Fruit fly (Drosophila melanogaster) whole organism, embryonic: ENCODE results near the gene CG10510.

Experiments
- Awh ChIP-seq: fragments of 200-800 bp; sonication (Bioruptor generic); IDR thresholded peaks from 2 replicates; pipeline ENCODE4, ENCODE4 v1.3.6; 2022; ENCODE audit warnings: missing biosample characterization, missing genetic modification characterization
- BtbVII ChIP-seq: fragments of 200-800 bp; sonication (Bioruptor generic); optimal IDR thresholded peaks from 3 replicates; lab custom pipeline; 2017; ENCODE audit warnings: missing biosample characterization, mild to moderate bottlenecking, missing genetic modification characterization
- CG1024 ChIP-seq: fragments of 200-800 bp; sonication (Bioruptor generic); IDR thresholded peaks from 2 replicates; pipeline ENCODE4 v1.3.6; 2022; ENCODE audit warnings: missing biosample characterization, missing genetic modification characterization
- CG11247 ChIP-seq: fragments of 200-800 bp; sonication (Bioruptor generic); IDR thresholded peaks from 2 replicates; pipeline ENCODE4 v1.3.6; 2022; ENCODE audit warnings: missing biosample characterization, missing genetic modification characterization
- CG12236 ChIP-seq: fragments of 200-800 bp; sonication (Bioruptor generic); optimal IDR thresholded peaks from 2 replicates; lab custom pipeline; 2016; ENCODE audit warnings: missing biosample characterization, missing genetic modification characterization
- CG13296 ChIP-seq: fragments of 200-800 bp; sonication (Bioruptor generic); optimal IDR thresholded peaks from 3 replicates; lab custom pipeline; 2018; ENCODE audit warnings: missing biosample characterization, mild to moderate bottlenecking, missing genetic modification characterization
- CG14441 ChIP-seq: fragments of 200-800 bp; sonication (Bioruptor generic); IDR thresholded peaks from 2 replicates; pipeline ENCODE4 v1.3.6; 2022; ENCODE audit warnings: missing biosample characterization, missing genetic modification characterization
- CG15601 ChIP-seq: fragments of 200-800 bp; sonication (Bioruptor generic); optimal IDR thresholded peaks from 3 replicates; lab custom pipeline; 2019; ENCODE audit warnings: missing biosample characterization, mild to moderate bottlenecking, missing genetic modification characterization, moderate library complexity
- CG1603 ChIP-seq: fragments of 200-800 bp; sonication (Bioruptor generic); optimal IDR thresholded peaks from 2 replicates; lab custom pipeline; 2019; ENCODE audit warnings: missing biosample characterization, mild to moderate bottlenecking, missing genetic modification characterization, moderate library complexity
- CG18619 ChIP-seq: fragments of 200-800 bp; sonication (Bioruptor generic); optimal IDR thresholded peaks from 3 replicates; lab custom pipeline; 2017; ENCODE audit warnings: missing biosample characterization, mild to moderate bottlenecking, missing genetic modification characterization
- CG2875 ChIP-seq: fragments of 200-800 bp; sonication (Bioruptor generic); optimal IDR thresholded peaks from 2 replicates; lab custom pipeline; 2017; ENCODE audit warnings: missing biosample characterization, mild to moderate bottlenecking, missing genetic modification characterization, missing genetic modification reagents
- CG3065 ChIP-seq: fragments of 200-800 bp; sonication (Bioruptor generic); optimal IDR thresholded peaks from 2 replicates; lab custom pipeline; 2016; ENCODE audit warnings: missing biosample characterization, missing genetic modification characterization
- CG32772 ChIP-seq: fragments of 200-800 bp; sonication (Bioruptor generic); IDR thresholded peaks from 2 replicates; pipeline ENCODE4 v1.3.6; 2022; ENCODE audit warnings: missing biosample characterization, missing genetic modification characterization
- CG3726 ChIP-seq: fragments of 200-800 bp; sonication (Bioruptor generic); IDR thresholded peaks from 3 replicates; pipeline ENCODE4, ENCODE4 v1.3.6; 2022; ENCODE audit warnings: missing biosample characterization, missing genetic modification characterization
- CG4617 ChIP-seq: fragments of 200-800 bp; sonication (Bioruptor generic); optimal IDR thresholded peaks from 3 replicates; lab custom pipeline; 2016; ENCODE audit warnings: missing biosample characterization, missing genetic modification characterization, borderline replicate concordance
- CG6854 ChIP-seq: fragments of 200-800 bp; sonication (Bioruptor generic); optimal IDR thresholded peaks from 3 replicates; lab custom pipeline; 2017; ENCODE audit warnings: missing biosample characterization, mild to moderate bottlenecking, missing genetic modification characterization
- CG8359 ChIP-seq: fragments of 200-800 bp; sonication (Bioruptor generic); optimal IDR thresholded peaks from 2 replicates; lab custom pipeline; 2017; ENCODE audit warnings: missing biosample characterization, mild to moderate bottlenecking, missing genetic modification characterization, borderline replicate concordance
- CG9797 ChIP-seq: fragments of 200-800 bp; sonication (Bioruptor generic); optimal IDR thresholded peaks from 3 replicates; lab custom pipeline; 2018; ENCODE audit warnings: missing biosample characterization, mild to moderate bottlenecking, missing genetic modification characterization
- Camta ChIP-seq: fragments of 200-800 bp; sonication (Bioruptor generic); optimal IDR thresholded peaks from 2 replicates; lab custom pipeline; 2016; ENCODE audit warnings: missing biosample characterization, missing genetic modification characterization
- D19B ChIP-seq: fragments of 200-800 bp; sonication (Bioruptor generic); optimal IDR thresholded peaks from 2 replicates; lab custom pipeline; 2017; ENCODE audit warnings: missing biosample characterization, mild to moderate bottlenecking, missing genetic modification characterization
- Dfd ChIP-seq, 2 experiments: fragments of >200 bp; optimal IDR thresholded peaks; 2 replicates each; lab custom pipeline; 2017; ENCODE audit warnings: missing biosample characterization in 2 of 2, missing genetic modification characterization in 2 of 2
- Doc2 ChIP-seq: fragments of 200-800 bp; sonication (Bioruptor generic); IDR thresholded peaks from 2 replicates; pipeline ENCODE4 v1.3.6; 2022; ENCODE audit warnings: missing biosample characterization, missing genetic modification characterization
- Doc3 ChIP-seq: fragments of 200-800 bp; sonication (Bioruptor generic); IDR thresholded peaks from 3 replicates; pipeline ENCODE4 v1.3.6; 2022; ENCODE audit warnings: missing biosample characterization, missing genetic modification characterization; ENCODE audit not compliant: partially characterized antibody
- Dp ChIP-seq: fragments of 200-800 bp; sonication (Bioruptor generic); optimal IDR thresholded peaks from 2 replicates; lab custom pipeline; 2018; ENCODE audit warnings: missing biosample characterization, mild to moderate bottlenecking, missing genetic modification characterization, moderate library complexity
- Elba2 ChIP-seq: fragments of 200-800 bp; sonication (Bioruptor generic); optimal IDR thresholded peaks from 3 replicates; lab custom pipeline; 2016; ENCODE audit warnings: missing biosample characterization, missing genetic modification characterization
- HLH54F ChIP-seq: fragments of 200-800 bp; sonication (Bioruptor generic); optimal IDR thresholded peaks from 3 replicates; lab custom pipeline; 2016; ENCODE audit warnings: missing biosample characterization, missing genetic modification characterization
- Hand ChIP-seq: fragments of 200-800 bp; sonication (Bioruptor generic); optimal IDR thresholded peaks from 2 replicates; lab custom pipeline; 2017; ENCODE audit warnings: mild to moderate bottlenecking, missing biosample characterization, missing genetic modification reagents, missing genetic modification characterization
- NFAT ChIP-seq: fragments of 200-800 bp; sonication (Bioruptor generic); IDR thresholded peaks from 2 replicates; pipeline ENCODE4 v1.3.6; 2022; ENCODE audit warnings: missing biosample characterization, missing genetic modification characterization
- Nf-YB ChIP-seq: fragments of 200-800 bp; sonication (Bioruptor generic); optimal IDR thresholded peaks from 3 replicates; lab custom pipeline; 2019; ENCODE audit warnings: missing biosample characterization, mild to moderate bottlenecking, missing genetic modification characterization, moderate library complexity
- Optix ChIP-seq: fragments of 200-800 bp; sonication (Bioruptor generic); IDR thresholded peaks from 3 replicates; pipeline ENCODE4 v1.3.6; 2022; ENCODE audit warnings: missing biosample characterization, missing genetic modification characterization
- PHDP ChIP-seq: fragments of 200-800 bp; sonication (Bioruptor generic); optimal IDR thresholded peaks from 3 replicates; lab custom pipeline; 2018; ENCODE audit warnings: missing biosample characterization, mild to moderate bottlenecking, missing genetic modification characterization, moderate library complexity
- Sin3A ChIP-seq: fragments of >200 bp; optimal IDR thresholded peaks from 2 replicates; lab custom pipeline; 2018
- Six4 ChIP-seq: fragments of 200-800 bp; sonication (Bioruptor generic); optimal IDR thresholded peaks from 2 replicates; lab custom pipeline; 2016; ENCODE audit warnings: missing biosample characterization, missing genetic modification characterization
- ase ChIP-seq: fragments of 200-800 bp; sonication (Bioruptor generic); IDR thresholded peaks from 3 replicates; pipeline ENCODE4 v1.3.6; 2022; ENCODE audit warnings: missing biosample characterization, missing genetic modification characterization
- bab2 ChIP-seq: fragments of 200-800 bp; sonication (Bioruptor generic); optimal IDR thresholded peaks from 2 replicates; lab custom pipeline; 2016; ENCODE audit warnings: missing biosample characterization, missing genetic modification characterization
- bbx ChIP-seq: fragments of 200-800 bp; sonication (Bioruptor generic); IDR thresholded peaks from 2 replicates; pipeline ENCODE4 v1.3.6; 2022; ENCODE audit warnings: missing biosample characterization, missing genetic modification characterization; ENCODE audit not compliant: partially characterized antibody
- bowl ChIP-seq: fragments of 200-800 bp; sonication (Bioruptor generic); IDR thresholded peaks from 2 replicates; pipeline ENCODE4 v1.3.6; 2022; ENCODE audit warnings: missing biosample characterization, missing genetic modification characterization
- corto ChIP-seq: fragments of 200-800 bp; sonication (Bioruptor generic); optimal IDR thresholded peaks from 2 replicates; lab custom pipeline; 2016; ENCODE audit warnings: missing biosample characterization, mild to moderate bottlenecking, missing genetic modification characterization, moderate library complexity
- dan ChIP-seq: fragments of 200-800 bp; sonication (Bioruptor generic); IDR thresholded peaks from 2 replicates; pipeline ENCODE4 v1.3.6; 2022; ENCODE audit warnings: missing biosample characterization, missing genetic modification characterization
- dm ChIP-seq: fragments of 200-800 bp; sonication (Bioruptor generic); optimal IDR thresholded peaks from 3 replicates; lab custom pipeline; 2016; ENCODE audit warnings: missing biosample characterization, missing genetic modification characterization
- eyg ChIP-seq: fragments of 200-800 bp; sonication (Bioruptor generic); optimal IDR thresholded peaks from 3 replicates; lab custom pipeline; 2016; ENCODE audit warnings: missing biosample characterization, missing genetic modification characterization
- fd64A ChIP-seq: fragments of 200-800 bp; sonication (Bioruptor generic); optimal IDR thresholded peaks from 3 replicates; lab custom pipeline; 2018; ENCODE audit warnings: missing biosample characterization, mild to moderate bottlenecking, missing genetic modification characterization
- h ChIP-seq: fragments of >200 bp; optimal IDR thresholded peaks from 2 replicates; lab custom pipeline; 2017
- her ChIP-seq: fragments of 200-800 bp; sonication (Bioruptor generic); optimal IDR thresholded peaks from 2 replicates; lab custom pipeline; 2016; ENCODE audit warnings: missing biosample characterization, missing genetic modification characterization
- nau ChIP-seq: fragments of 200-800 bp; sonication (Bioruptor generic); optimal IDR thresholded peaks from 3 replicates; lab custom pipeline; 2017; ENCODE audit warnings: missing biosample characterization, mild to moderate bottlenecking, missing genetic modification characterization, missing genetic modification reagents
- pho ChIP-seq: fragments of 200-800 bp; sonication (Bioruptor generic); optimal IDR thresholded peaks from 2 replicates; lab custom pipeline; 2016; ENCODE audit warnings: missing biosample characterization, missing genetic modification characterization
- pros ChIP-seq: fragments of 200-800 bp; sonication (Bioruptor generic); optimal IDR thresholded peaks from 3 replicates; lab custom pipeline; 2019; ENCODE audit warnings: missing biosample characterization, mild to moderate bottlenecking, missing genetic modification characterization, moderate library complexity
- row ChIP-seq: fragments of 200-800 bp; sonication (Bioruptor generic); IDR thresholded peaks from 3 replicates; pipeline ENCODE4 v1.3.6; 2022; ENCODE audit warnings: missing biosample characterization, missing genetic modification characterization
- sima ChIP-seq: fragments of 200-800 bp; sonication (Bioruptor generic); optimal IDR thresholded peaks from 2 replicates; lab custom pipeline; 2016; ENCODE audit warnings: missing biosample characterization, missing genetic modification characterization
- sna ChIP-seq: fragments of 200-800 bp; sonication (Bioruptor generic); IDR thresholded peaks from 2 replicates; pipeline ENCODE4 v1.3.6; 2022; ENCODE audit warnings: missing biosample characterization, missing genetic modification characterization; ENCODE audit not compliant: partially characterized antibody

The CG10510 gene

DNA sequence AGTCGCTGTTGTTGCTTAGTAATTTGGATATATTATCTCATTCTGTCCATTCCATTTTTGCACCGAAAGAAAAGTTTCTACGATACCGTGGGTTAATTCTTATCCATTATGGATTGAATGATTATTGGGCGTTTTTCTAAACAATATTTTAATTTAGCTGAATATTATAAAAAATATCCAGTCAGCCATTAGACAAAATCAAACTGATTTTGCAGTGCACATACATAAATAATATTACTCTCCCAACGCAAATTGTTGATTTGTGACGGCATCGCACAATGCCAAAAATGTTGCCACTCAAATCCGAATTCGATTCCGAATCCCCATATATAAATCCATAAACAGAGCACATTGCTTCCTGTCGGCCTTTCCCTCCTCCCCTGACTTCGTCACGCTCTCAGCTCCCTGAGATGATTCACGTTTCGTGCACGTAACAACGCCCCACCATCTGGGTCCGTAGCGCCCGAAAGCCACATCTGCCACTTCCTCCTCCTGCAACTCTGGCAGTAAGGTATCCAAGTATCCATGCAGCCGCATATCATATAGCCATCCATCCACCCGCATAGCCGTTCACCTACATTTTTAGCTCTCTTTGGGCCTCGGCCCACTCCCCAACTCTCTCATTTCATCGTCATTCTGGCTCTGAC lies 32.8 kb downstream of the CG10510 start (continued):
- TF ChIP-seq CG14441 (GFP tag; lab: Robert Waterston, UW) (peak; percentile 77), pros (no peak), CG1603 (tag; lab: Kevin White, UChicago) (no peak), CG18619 (GFP tag; lab: Kevin White, UChicago) (peak; percentile 71), CG6854 (GFP tag; lab: Kevin White, UChicago) (peak; percentile 64), CG2875 (no peak), h (lab: Kevin White, UChicago) (no peak), sima (GFP tag; lab: Kevin White, UChicago) (no peak), CG9797 (GFP tag; lab: Kevin White, UChicago) (no peak), D19B (GFP tag; lab: Kevin White, UChicago) (peak; percentile 71), Sin3A (lab: Kevin White, UChicago) (no peak), Doc2 (GFP tag; lab: Robert Waterston, UW) (no peak), CG32772 (GFP tag; lab: Robert Waterston, UW) (peak; percentile 61; the same call in 1 of the 2 replicates), Camta (peak; percentile 36), eyg (GFP tag; lab: Kevin White, UChicago) (peak; percentile 27), Optix (GFP tag; lab: Robert Waterston, UW) (no peak), bowl (GFP tag; lab: Robert Waterston, UW) (peak; percentile 16; the same call in 1 of the 2 replicates), Elba2 (no peak), nau (GFP tag; lab: Kevin White, UChicago) (no peak), CG8359 (GFP tag; lab: Kevin White, UChicago) (no peak), dm (GFP tag; lab: Kevin White, UChicago) (no peak), CG3065 (GFP tag; lab: Kevin White, UChicago) (no peak), CG11247 (GFP tag; lab: Robert Waterston, UW) (peak; percentile 78), fd64A (GFP tag; lab: Kevin White, UChicago) (no peak), pho (GFP tag; lab: Kevin White, UChicago) (peak; percentile 77), CG3726 (GFP tag; lab: Robert Waterston, UW) (0 out of 3 replicates have a peak, but pooled peaks have one; percentile 18), HLH54F (peak; percentile 51), Dfd (GFP tag; optimal IDR thresholded peaks at IDR 0.05; lab: Kevin White, UChicago) (no peak), corto (GFP tag; lab: Kevin White, UChicago) (peak; percentile 30), CG15601 (no peak), Hand (GFP tag; lab: Kevin White, UChicago) (no peak), sna (no peak), CG1024 (GFP tag; lab: Robert Waterston, UW) (peak; percentile 32; the same call in 1 of the 2 replicates), bab2 (GFP tag; lab: Kevin White, UChicago) (peak; percentile 49), PHDP (peak; percentile 78), Six4 (GFP tag; lab: Kevin White, UChicago) (no peak), CG13296 (GFP tag; lab: Kevin White, UChicago) (peak; percentile 30), Awh (peak; percentile 69; the same call in 1 of the 2 replicates), bbx (GFP tag; lab: Robert Waterston, UW) (no peak), CG12236 (GFP tag; lab: Kevin White, UChicago) (peak; percentile 23), Doc3 (no peak), row (GFP tag; lab: Robert Waterston, UW) (peak; percentile 79), BtbVII (GFP tag; lab: Kevin White, UChicago) (peak; percentile 72), Nf-YB (GFP tag; lab: Kevin White, UChicago) (peak; percentile 20), dan (GFP tag; lab: Robert Waterston, UW) (no peak), her (no peak), NFAT (GFP tag; lab: Robert Waterston, UW) (peak; percentile 81), Dp (no peak), ase (GFP tag; lab: Robert Waterston, UW) (0 out of 3 replicates have a peak, but pooled peaks have one; percentile 5), CG4617 (no peak)
